Fruit fly (Drosophila melanogaster) whole organism, embryonic: Measurements from ENCODE around the gene lmd.

ENCODE experiments used
- B-H1 ChIP-seq: fragments of 200-800 bp; sonication (Bioruptor generic); IDR thresholded peaks from 3 replicates; pipeline ENCODE4 v1.3.6; 2022; ENCODE audit warnings: missing biosample characterization, missing genetic modification characterization
- BEAF-32 ChIP-seq: fragments of 200-800 bp; sonication (Bioruptor generic); optimal IDR thresholded peaks from 3 replicates; lab custom pipeline; 2017; ENCODE audit warnings: missing biosample characterization, missing genetic modification characterization, mild to moderate bottlenecking, moderate library complexity, missing genetic modification reagents
- CG12391 ChIP-seq: fragments of 200-800 bp; sonication (Bioruptor generic); optimal IDR thresholded peaks from 3 replicates; lab custom pipeline; 2018; ENCODE audit warnings: missing biosample characterization, mild to moderate bottlenecking, missing genetic modification characterization, moderate library complexity
- CG13287 ChIP-seq: fragments of 200-800 bp; sonication (Bioruptor generic); IDR thresholded peaks from 2 replicates; pipeline ENCODE4 v1.3.6; 2022; ENCODE audit warnings: missing biosample characterization, missing genetic modification characterization; ENCODE audit not compliant: partially characterized antibody
- CG15514 ChIP-seq: fragments of 200-800 bp; sonication (Bioruptor generic); optimal IDR thresholded peaks from 3 replicates; lab custom pipeline; 2017; ENCODE audit warnings: missing biosample characterization, missing genetic modification characterization, mild to moderate bottlenecking, moderate library complexity, missing genetic modification reagents
- CG16815 ChIP-seq: fragments of 200-800 bp; sonication (Bioruptor generic); optimal IDR thresholded peaks from 3 replicates; lab custom pipeline; 2017; ENCODE audit warnings: missing biosample characterization, mild to moderate bottlenecking, missing genetic modification characterization
- CG17328 ChIP-seq: fragments of 200-800 bp; sonication (Bioruptor generic); IDR thresholded peaks from 2 replicates; pipeline ENCODE4 v1.3.6; 2022; ENCODE audit warnings: missing biosample characterization, missing genetic modification characterization
- CG1832 ChIP-seq: fragments of 200-800 bp; sonication (Bioruptor generic); optimal IDR thresholded peaks from 2 replicates; lab custom pipeline; 2017; ENCODE audit warnings: missing biosample characterization, mild to moderate bottlenecking, missing genetic modification characterization, inconsistent platforms
- CG32772 ChIP-seq: fragments of 200-800 bp; sonication (Bioruptor generic); IDR thresholded peaks from 2 replicates; pipeline ENCODE4 v1.3.6; 2022; ENCODE audit warnings: missing biosample characterization, missing genetic modification characterization
- CG43689 ChIP-seq: fragments of 200-800 bp; sonication (Bioruptor generic); IDR thresholded peaks from 2 replicates; pipeline ENCODE4 v1.3.6; 2022; ENCODE audit warnings: missing biosample characterization, missing genetic modification characterization
- CG5953 ChIP-seq: fragments of 200-800 bp; sonication (Bioruptor generic); IDR thresholded peaks from 2 replicates; pipeline ENCODE4 v1.3.6; 2022; ENCODE audit warnings: missing biosample characterization, missing genetic modification characterization
- CG6854 ChIP-seq: fragments of 200-800 bp; sonication (Bioruptor generic); optimal IDR thresholded peaks from 3 replicates; lab custom pipeline; 2017; ENCODE audit warnings: missing biosample characterization, mild to moderate bottlenecking, missing genetic modification characterization
- CG7786 ChIP-seq: fragments of 200-800 bp; sonication (Bioruptor generic); optimal IDR thresholded peaks from 2 replicates; lab custom pipeline; 2016; ENCODE audit warnings: missing biosample characterization, missing genetic modification characterization
- CG8388 ChIP-seq: fragments of 200-800 bp; sonication (Bioruptor generic); optimal IDR thresholded peaks from 2 replicates; lab custom pipeline; 2019; ENCODE audit warnings: missing biosample characterization, mild to moderate bottlenecking, missing genetic modification characterization, moderate library complexity
- CG9215 ChIP-seq: fragments of 200-800 bp; sonication (Bioruptor generic); IDR thresholded peaks from 2 replicates; pipeline ENCODE4 v1.3.6; 2022; ENCODE audit warnings: missing biosample characterization, missing genetic modification characterization
- CG9932 ChIP-seq: fragments of 200-800 bp; sonication (Bioruptor generic); IDR thresholded peaks from 2 replicates; pipeline ENCODE4 v1.3.6; 2022; ENCODE audit warnings: missing biosample characterization, missing genetic modification characterization
- Doc2 ChIP-seq: fragments of 200-800 bp; sonication (Bioruptor generic); IDR thresholded peaks from 2 replicates; pipeline ENCODE4 v1.3.6; 2022; ENCODE audit warnings: missing biosample characterization, missing genetic modification characterization
- Dp ChIP-seq: fragments of 200-800 bp; sonication (Bioruptor generic); optimal IDR thresholded peaks from 2 replicates; lab custom pipeline; 2018; ENCODE audit warnings: missing biosample characterization, mild to moderate bottlenecking, missing genetic modification characterization, moderate library complexity
- E2f2 ChIP-seq: fragments of 200-800 bp; sonication (Bioruptor generic); IDR thresholded peaks from 2 replicates; pipeline ENCODE4 v1.3.6; 2022; ENCODE audit warnings: missing biosample characterization, missing genetic modification characterization
- Gug ChIP-seq: fragments of 200-800 bp; sonication (Bioruptor generic); IDR thresholded peaks from 4 replicates; pipeline ENCODE4 v1.3.6; 2022; ENCODE audit warnings: missing biosample characterization, missing genetic modification characterization
- H15 ChIP-seq: fragments of 200-800 bp; sonication (Bioruptor generic); IDR thresholded peaks from 3 replicates; pipeline ENCODE4 v1.3.6; 2022; ENCODE audit warnings: missing biosample characterization, missing genetic modification characterization
- HHEX ChIP-seq: fragments of 200-800 bp; sonication (Bioruptor generic); optimal IDR thresholded peaks from 3 replicates; lab custom pipeline; 2017; ENCODE audit warnings: missing biosample characterization, mild to moderate bottlenecking, missing genetic modification characterization, missing genetic modification reagents
- NfI ChIP-seq: fragments of 200-800 bp; sonication (Bioruptor generic); optimal IDR thresholded peaks from 3 replicates; lab custom pipeline; 2018; ENCODE audit warnings: missing biosample characterization, mild to moderate bottlenecking, missing genetic modification characterization, moderate library complexity
- Optix ChIP-seq: fragments of 200-800 bp; sonication (Bioruptor generic); IDR thresholded peaks from 3 replicates; pipeline ENCODE4 v1.3.6; 2022; ENCODE audit warnings: missing biosample characterization, missing genetic modification characterization
- Sry-β ChIP-seq: fragments of 200-800 bp; sonication (Bioruptor generic); optimal IDR thresholded peaks from 2 replicates; lab custom pipeline; 2018; ENCODE audit warnings: missing biosample characterization, mild to moderate bottlenecking, missing genetic modification characterization, moderate library complexity
- Sry-δ ChIP-seq: fragments of 200-800 bp; sonication (Bioruptor generic); optimal IDR thresholded peaks from 2 replicates; lab custom pipeline; 2016; ENCODE audit warnings: missing biosample characterization, missing genetic modification characterization
- bigmax ChIP-seq: fragments of 200-800 bp; sonication (Bioruptor generic); optimal IDR thresholded peaks from 2 replicates; lab custom pipeline; 2018; ENCODE audit warnings: missing biosample characterization, mild to moderate bottlenecking, missing genetic modification characterization
- cad ChIP-seq: fragments of >200 bp; optimal IDR thresholded peaks from 2 replicates; lab custom pipeline; 2017; ENCODE audit warnings: missing biosample characterization, missing genetic modification characterization
- chif ChIP-seq, 2 experiments: fragments of 200-800 bp; sonication (Bioruptor generic); optimal IDR thresholded peaks; 3 replicates each; lab custom pipeline; 2016; ENCODE audit warnings: missing biosample characterization in 2 of 2, missing genetic modification characterization in 2 of 2
- ci ChIP-seq: fragments of 200-800 bp; sonication (Bioruptor generic); IDR thresholded peaks from 3 replicates; pipeline ENCODE4 v1.3.6; 2022; ENCODE audit warnings: missing biosample characterization, missing genetic modification characterization
- dysf ChIP-seq: fragments of 200-800 bp; sonication (Bioruptor generic); IDR thresholded peaks from 3 replicates; pipeline ENCODE4 v1.3.6; 2022; ENCODE audit warnings: missing biosample characterization, missing genetic modification characterization
- esg ChIP-seq: fragments of 200-800 bp; sonication (Bioruptor generic); conservative IDR thresholded peaks from 2 replicates; pipeline ENCODE4 v1.3.6; 2022; ENCODE audit warnings: missing biosample characterization, missing genetic modification characterization
- gro ChIP-seq: fragments of 200-800 bp; sonication (Bioruptor generic); optimal IDR thresholded peaks from 2 replicates; lab custom pipeline; 2016; ENCODE audit warnings: missing biosample characterization, missing genetic modification characterization
- h ChIP-seq: fragments of >200 bp; optimal IDR thresholded peaks from 2 replicates; lab custom pipeline; 2017
- hkb ChIP-seq, 2 experiments: fragments of 200-800 bp in 1 of 2; fragments of >200 bp in 1 of 2; sonication (Bioruptor generic) in 1 of 2; IDR thresholded peaks in 1 of 2; optimal IDR thresholded peaks in 1 of 2; 2 replicates each; pipeline versions ENCODE4 v1.3.6 to Lab custom; 2017 to 2022; ENCODE audit warnings: missing biosample characterization in 1 of 2, missing genetic modification characterization in 1 of 2
- lola ChIP-seq, 3 experiments: fragments of >200 bp in 2 of 3; fragments of 200-800 bp in 1 of 3; sonication (Bioruptor generic) in 1 of 3; optimal IDR thresholded peaks; 2 replicates each; lab custom pipeline; 2017 to 2019; ENCODE audit warnings: missing biosample characterization in 3 of 3, missing genetic modification characterization in 3 of 3, mild to moderate bottlenecking in 1 of 3, moderate library complexity in 1 of 3
- lov ChIP-seq, 2 experiments: fragments of 200-800 bp in 1 of 2; fragments of >200 bp in 1 of 2; sonication (Bioruptor generic) in 1 of 2; IDR thresholded peaks in 1 of 2; optimal IDR thresholded peaks in 1 of 2; 2 replicates in 1 of 2; 3 replicates in 1 of 2; pipeline versions ENCODE4 v1.3.6 to Lab custom; 2017 to 2022; ENCODE audit warnings: missing biosample characterization in 1 of 2, missing genetic modification characterization in 1 of 2
- otp ChIP-seq: fragments of 200-800 bp; sonication (Bioruptor generic); IDR thresholded peaks from 3 replicates; pipeline ENCODE4, ENCODE4 v1.3.6; 2022; ENCODE audit warnings: missing biosample characterization, missing genetic modification characterization
- schlank ChIP-seq: fragments of 200-800 bp; sonication (Bioruptor generic); optimal IDR thresholded peaks from 2 replicates; lab custom pipeline; 2018; ENCODE audit warnings: missing biosample characterization, mild to moderate bottlenecking, missing genetic modification characterization
- sd ChIP-seq: fragments of 200-800 bp; sonication (Bioruptor generic); optimal IDR thresholded peaks from 3 replicates; lab custom pipeline; 2018; ENCODE audit warnings: missing biosample characterization, mild to moderate bottlenecking, missing genetic modification characterization, moderate library complexity
- sisA ChIP-seq: fragments of 200-800 bp; sonication (Bioruptor generic); IDR thresholded peaks from 2 replicates; pipeline ENCODE4 v1.3.6; 2022; ENCODE audit warnings: missing biosample characterization, missing genetic modification characterization
- stwl ChIP-seq: fragments of 200-800 bp; sonication (Bioruptor generic); optimal IDR thresholded peaks from 3 replicates; lab custom pipeline; 2018; ENCODE audit warnings: missing biosample characterization, mild to moderate bottlenecking, missing genetic modification characterization, moderate library complexity
- tap ChIP-seq: fragments of 200-800 bp; optimal IDR thresholded peaks from 3 replicates; lab custom pipeline; 2019; ENCODE audit warnings: missing biosample characterization, mild to moderate bottlenecking, missing genetic modification characterization, moderate library complexity
- tgo ChIP-seq: fragments of 200-800 bp; sonication (Bioruptor generic); IDR thresholded peaks from 3 replicates; pipeline ENCODE4 v1.3.6; 2022; ENCODE audit warnings: missing biosample characterization, missing genetic modification characterization
- tna ChIP-seq: fragments of 200-800 bp; sonication (Bioruptor generic); IDR thresholded peaks from 2 replicates; pipeline ENCODE4 v1.3.6; 2022; ENCODE audit warnings: missing biosample characterization, missing genetic modification characterization; ENCODE audit not compliant: partially characterized antibody
- tx ChIP-seq: fragments of 200-800 bp; sonication (Bioruptor generic); optimal IDR thresholded peaks from 2 replicates; lab custom pipeline; 2016; ENCODE audit warnings: missing biosample characterization, missing genetic modification characterization
- vnd ChIP-seq: fragments of 200-800 bp; sonication (Bioruptor generic); IDR thresholded peaks from 3 replicates; pipeline ENCODE4 v1.3.6; 2022; ENCODE audit warnings: missing biosample characterization, missing genetic modification characterization; ENCODE audit not compliant: partially characterized antibody
- zen2 ChIP-seq: fragments of 200-800 bp; sonication (Bioruptor generic); IDR thresholded peaks from 3 replicates; pipeline ENCODE4 v1.3.6; 2022; ENCODE audit warnings: missing biosample characterization, missing genetic modification characterization; ENCODE audit not compliant: partially characterized antibody
- zf30C ChIP-seq: fragments of 200-800 bp; sonication (Bioruptor generic); optimal IDR thresholded peaks from 3 replicates; lab custom pipeline; 2018; ENCODE audit warnings: missing biosample characterization, mild to moderate bottlenecking, missing genetic modification characterization

The lmd gene

dm6 chr3R:23046529-23046943, 20.0 kb upstream of the lmd start:
- no peak for TF ChIP-seq stwl
- TF ChIP-seq bigmax (GFP tag; lab: Kevin White, UChicago): no peak
- TF ChIP-seq B-H1 (GFP tag; lab: Robert Waterston, UW): no peak
- peak; percentile 11 for TF ChIP-seq HHEX (GFP tag; lab: Kevin White, UChicago)
- TF ChIP-seq chif (GFP tag; optimal IDR thresholded peaks at IDR 0.05; lab: Kevin White, UChicago): peak in 1 of 2 experiments; percentile 5
- TF ChIP-seq CG8388 (GFP tag; lab: Kevin White, UChicago): no peak
- no peak for TF ChIP-seq lola (GFP tag; optimal IDR thresholded peaks at IDR 0.05; lab: Kevin White, UChicago)
- TF ChIP-seq cad: no peak
- 0 out of 3 replicates have a peak, but pooled peaks have one; percentile 39 for TF ChIP-seq ci (GFP tag; lab: Robert Waterston, UW)
- peak; percentile 11 for TF ChIP-seq schlank
- TF ChIP-seq CG5953: 0 out of 2 replicates have a peak, but pooled peaks have one; percentile 24
- TF ChIP-seq CG1832 (GFP tag; lab: Kevin White, UChicago): no peak
- TF ChIP-seq Sry-β (GFP tag; lab: Kevin White, UChicago): no peak
- TF ChIP-seq CG12391 (tag; lab: Kevin White, UChicago): peak; percentile 2
- TF ChIP-seq tap (tag; lab: Kevin White, UChicago): no peak
- 0 out of 2 replicates have a peak, but pooled peaks have one; percentile 36 for TF ChIP-seq CG17328 (GFP tag; lab: Robert Waterston, UW)
- no peak for TF ChIP-seq h
- TF ChIP-seq CG16815: peak; percentile 20
- peak; percentile 70; the same call in 2 of the 3 replicates for TF ChIP-seq dysf (GFP tag; lab: Robert Waterston, UW)
- TF ChIP-seq Sry-δ: no peak
- TF ChIP-seq sd (tag; lab: Kevin White, UChicago): peak; percentile 95
- TF ChIP-seq CG15514 (GFP tag; lab: Kevin White, UChicago): peak; percentile 39
- no peak for TF ChIP-seq Doc2 (GFP tag; lab: Robert Waterston, UW)
- TF ChIP-seq gro (GFP tag; lab: Kevin White, UChicago): no peak
- no peak for TF ChIP-seq CG43689 (GFP tag; lab: Robert Waterston, UW)
- TF ChIP-seq Gug (GFP tag; lab: Robert Waterston, UW): peak; percentile 61; the same call in 2 of the 4 replicates
- no peak for TF ChIP-seq Dp
- peak; percentile 49; the same call in 1 of the 2 replicates for TF ChIP-seq sisA (GFP tag; lab: Robert Waterston, UW)
- TF ChIP-seq BEAF-32 (GFP tag; lab: Kevin White, UChicago): no peak
- no peak for TF ChIP-seq CG13287
- TF ChIP-seq H15 (GFP tag; lab: Robert Waterston, UW): 0 out of 3 replicates have a peak, but pooled peaks have one; percentile 26
- peak; percentile 50 for TF ChIP-seq NfI
- TF ChIP-seq hkb (optimal IDR thresholded peaks at IDR 0.05; lab: Kevin White, UChicago): no peak
- peak; percentile 64; the same call in 1 of the 2 replicates for TF ChIP-seq hkb (GFP tag; IDR thresholded peaks at IDR 0.05; lab: Robert Waterston, UW)
- TF ChIP-seq CG9215: peak; percentile 61; the same call in 1 of the 2 replicates
- TF ChIP-seq CG32772 (GFP tag; lab: Robert Waterston, UW): peak; percentile 54; the same call in 1 of the 2 replicates
- peak; percentile 29; the same call in 1 of the 2 replicates for TF ChIP-seq E2f2 (GFP tag; lab: Robert Waterston, UW)
- no peak for TF ChIP-seq tna (GFP tag; lab: Robert Waterston, UW)
- no peak for TF ChIP-seq zf30C (GFP tag; lab: Kevin White, UChicago)
- TF ChIP-seq tx: peak; percentile 10
- peak; percentile 88 for TF ChIP-seq CG9932 (GFP tag; lab: Robert Waterston, UW)
- TF ChIP-seq zen2 (GFP tag; lab: Robert Waterston, UW): no peak
- TF ChIP-seq tgo: peak; percentile 57; the same call in 2 of the 3 replicates
- peak; percentile 37; the same call in 1 of the 3 replicates for TF ChIP-seq otp (GFP tag; lab: Robert Waterston, UW)
- peak; percentile 59 for TF ChIP-seq CG7786 (GFP tag; lab: Kevin White, UChicago)
- TF ChIP-seq lov (optimal IDR thresholded peaks at IDR 0.05; lab: Kevin White, UChicago): no peak
- TF ChIP-seq lov (GFP tag; IDR thresholded peaks at IDR 0.05; lab: Robert Waterston, UW): no peak
- peak; percentile 49 for TF ChIP-seq esg (GFP tag; lab: Robert Waterston, UW)
- no peak for TF ChIP-seq CG6854
- TF ChIP-seq Optix (GFP tag; lab: Robert Waterston, UW): 0 out of 3 replicates have a peak, but pooled peaks have one; percentile 29
- TF ChIP-seq vnd: no peak
